Fruit fly (Drosophila melanogaster) Kc167 (cell line): ENCODE data around the gene CG5342.

Source experiments
- Sin3A ChIP-seq: fragments of >200 bp; optimal IDR thresholded peaks from 2 replicates; lab custom pipeline; 2018; ENCODE audit warnings: missing external identifiers
- psq ChIP-seq: fragments of >200 bp; optimal IDR thresholded peaks from 2 replicates; lab custom pipeline; 2017; ENCODE audit warnings: missing external identifiers

dm6 chr3R:11568873-11569450, 9.7 kb upstream of the CG5342 start, which contains the start of gene Mrp4:
- no peak for TF ChIP-seq psq (lab: Kevin White, UChicago)
- no peak for TF ChIP-seq Sin3A
